Worm (Caenorhabditis elegans): Measurements from ENCODE around the gene C17C3.15.

DNA sequence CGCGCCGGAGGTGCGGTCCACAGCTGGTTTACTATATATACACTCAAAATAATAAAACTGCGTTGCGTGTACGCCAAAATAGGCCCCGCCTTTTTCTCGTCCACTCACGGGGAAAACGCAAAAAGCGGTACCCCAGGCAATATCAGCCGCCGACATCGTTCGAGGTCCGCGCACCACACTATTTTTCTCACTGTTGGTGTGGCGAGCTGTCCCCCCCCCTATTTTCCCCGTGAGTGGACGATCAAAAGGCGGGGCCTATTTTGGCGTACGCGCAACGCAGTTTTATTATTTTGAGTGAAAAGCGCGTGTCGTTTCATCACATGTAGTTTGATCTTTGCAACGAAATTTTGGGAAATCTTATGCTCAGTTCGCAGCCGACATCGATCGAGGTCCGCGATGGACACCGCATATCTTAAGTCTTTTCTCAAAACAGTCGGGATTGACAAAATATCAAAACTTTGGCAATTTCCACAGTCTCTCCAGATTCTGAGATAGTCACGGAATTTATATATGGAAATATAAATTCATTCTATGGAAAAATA is 5.3 kb upstream of the C17C3.15 start:
- TF ChIP-seq ces-1 (GFP tag; optimal IDR thresholded peaks at IDR 0.05) (no peak), unc-39 (tag; optimal IDR thresholded peaks at IDR 0.05) (no peak), pha-4 (GFP tag; IDR thresholded peaks at IDR 0.05) (no peak), pha-4 (tag; optimal IDR thresholded peaks at IDR 0.05) (no peak), fkh-10 (GFP tag; optimal IDR thresholded peaks at IDR 0.05) (no peak), unc-62 (GFP tag; optimal IDR thresholded peaks at IDR 0.05 in 1 of 2) (no peak), unc-62 (tag; optimal IDR thresholded peaks at IDR 0.05) (no peak), ztf-11 (tag; optimal IDR thresholded peaks at IDR 0.05) (no peak), ama-1 (optimal IDR thresholded peaks at IDR 0.05) (no peak)
